Worm (Caenorhabditis elegans): ENCODE results near the gene dod-23.

DNA sequence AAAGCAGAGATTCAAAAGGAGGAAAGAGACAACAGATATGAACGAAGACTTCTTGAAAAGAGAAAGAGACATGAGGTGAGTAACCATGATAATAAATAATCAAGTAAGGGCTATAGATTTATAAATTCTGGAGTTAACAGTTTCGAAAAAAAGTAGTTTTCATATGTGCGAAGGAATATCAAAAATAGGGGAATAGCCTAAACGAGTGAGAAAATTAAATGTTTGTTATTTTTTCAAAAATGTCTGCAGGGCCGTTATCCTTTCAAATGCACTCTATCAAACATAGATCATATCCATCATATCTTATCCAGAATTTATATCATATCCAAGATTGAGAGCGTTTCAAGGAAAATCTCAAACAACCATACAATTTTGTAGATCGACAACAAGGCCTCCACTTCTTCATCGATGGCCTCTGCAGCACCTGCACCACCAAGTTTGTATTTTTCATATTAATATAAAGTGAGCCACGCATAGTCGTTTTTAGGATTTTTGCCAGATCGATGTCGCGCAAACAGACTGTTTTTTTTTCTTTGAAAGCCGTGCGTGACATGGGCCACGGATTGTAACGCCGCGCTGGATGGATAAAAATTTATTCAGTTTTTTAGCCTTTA is 21.9 kb upstream of the dod-23 start:
- TF ChIP-seq mdl-1 (tag; optimal IDR thresholded peaks at IDR 0.05), result no peak
- no peak for TF ChIP-seq zag-1 (tag; optimal IDR thresholded peaks at IDR 0.05)
- no peak for TF ChIP-seq ZK546.5 (tag; optimal IDR thresholded peaks at IDR 0.05)
- TF ChIP-seq elt-2 (tag; optimal IDR thresholded peaks at IDR 0.05), result no peak
- TF ChIP-seq egl-27 (tag; optimal IDR thresholded peaks at IDR 0.05), result no peak
- no peak for TF ChIP-seq aly-2 (tag; optimal IDR thresholded peaks at IDR 0.05)

Data from whole organism, L3 larva.